Fruit fly (Drosophila melanogaster): ENCODE data around the gene ND-15.

ND-15 gene

dm6 chr2L:120492-121455 is 6.2 kb downstream of the ND-15 start (continued):
- TF ChIP-seq lab (GFP tag; optimal IDR thresholded peaks at IDR 0.05), result peak; percentile 7
- no peak for TF ChIP-seq ind (GFP tag; optimal IDR thresholded peaks at IDR 0.05)
- no peak for TF ChIP-seq CG3847 (GFP tag; IDR thresholded peaks at IDR 0.05)
- TF ChIP-seq sug (tag; optimal IDR thresholded peaks at IDR 0.05), result peak; percentile 61
- TF ChIP-seq inv (GFP tag; IDR thresholded peaks at IDR 0.05; ENCODE audit: partially characterized antibody), result no peak
- peak; percentile 46 for TF ChIP-seq Rfx (GFP tag; IDR thresholded peaks at IDR 0.05)
- no peak for TF ChIP-seq CG12769 (tag; optimal IDR thresholded peaks at IDR 0.05)
- peak; percentile 11 for TF ChIP-seq CG2678 (tag; optimal IDR thresholded peaks at IDR 0.05)
- TF ChIP-seq CG31224 (GFP tag; IDR thresholded peaks at IDR 0.05), result no peak
- TF ChIP-seq rib (GFP tag; IDR thresholded peaks at IDR 0.05), result no peak
- peak in 1 of 2 experiments; percentile 52 for TF ChIP-seq Hr78 (GFP tag; optimal IDR thresholded peaks at IDR 0.05)
- TF ChIP-seq fu2 (GFP tag; optimal IDR thresholded peaks at IDR 0.05), result no peak
- peak in 1 of 2 experiments; percentile 7 for TF ChIP-seq Pdp1 (GFP tag; optimal IDR thresholded peaks at IDR 0.05)
- peak; percentile 44 for TF ChIP-seq CG2120 (GFP tag; optimal IDR thresholded peaks at IDR 0.05)
- TF ChIP-seq Fer2 (tag; optimal IDR thresholded peaks at IDR 0.05), result no peak
- TF ChIP-seq eve (GFP tag; optimal IDR thresholded peaks at IDR 0.05), result peak in 1 of 2 experiments; percentile 66
- TF ChIP-seq chinmo (GFP tag; IDR thresholded peaks at IDR 0.05; ENCODE audit: partially characterized antibody), result 0 out of 4 replicates have a peak, but pooled peaks have one; percentile 51
- TF ChIP-seq CG14050 (GFP tag; IDR thresholded peaks at IDR 0.05), result no peak
- TF ChIP-seq CG12659 (GFP tag; optimal IDR thresholded peaks at IDR 0.05), result no peak
- TF ChIP-seq Side (GFP tag; optimal IDR thresholded peaks at IDR 0.05), result no peak
- peak; percentile 14 for TF ChIP-seq CG17359 (tag; optimal IDR thresholded peaks at IDR 0.05)
- TF ChIP-seq CG33213 (GFP tag; optimal IDR thresholded peaks at IDR 0.05), result no peak
- TF ChIP-seq Eip74EF (GFP tag; optimal IDR thresholded peaks at IDR 0.05), result peak in 1 of 2 experiments; percentile 51
- peak; percentile 31; the same call in 1 of the 3 replicates for TF ChIP-seq CG17361 (GFP tag; IDR thresholded peaks at IDR 0.05)
- 0 out of 3 replicates have a peak, but pooled peaks have one; percentile 11 for TF ChIP-seq CG11456 (GFP tag; IDR thresholded peaks at IDR 0.05)
- peak; percentile 18; the same call in 1 of the 2 replicates for TF ChIP-seq slbo (GFP tag; IDR thresholded peaks at IDR 0.05)
- no peak for TF ChIP-seq Awh (GFP tag; IDR thresholded peaks at IDR 0.05)
- TF ChIP-seq vvl (GFP tag; IDR thresholded peaks at IDR 0.05), result peak; percentile 41; the same call in 1 of the 2 replicates
- peak; percentile 3 for TF ChIP-seq CG1603 (tag; optimal IDR thresholded peaks at IDR 0.05)
- peak; percentile 23 for TF ChIP-seq exex (tag; optimal IDR thresholded peaks at IDR 0.05)
- peak; percentile 12 for TF ChIP-seq CG10209 (GFP tag; optimal IDR thresholded peaks at IDR 0.05)

- no peak for TF ChIP-seq trem (tag; optimal IDR thresholded peaks at IDR 0.05)
- TF ChIP-seq CG15601 (tag; optimal IDR thresholded peaks at IDR 0.05), result peak; percentile 22
- peak; percentile 18 for TF ChIP-seq pros (GFP tag; optimal IDR thresholded peaks at IDR 0.05)
- no peak for TF ChIP-seq tio (GFP tag; optimal IDR thresholded peaks at IDR 0.05)
- no peak for TF ChIP-seq CG42726 (GFP tag; IDR thresholded peaks at IDR 0.05; ENCODE audit: partially characterized antibody)
- no peak for TF ChIP-seq insv (GFP tag; optimal IDR thresholded peaks at IDR 0.05)
- TF ChIP-seq ftz-f1 (GFP tag; optimal IDR thresholded peaks at IDR 0.05), result no peak
- no peak for TF ChIP-seq CG4617 (GFP tag; optimal IDR thresholded peaks at IDR 0.05; ENCODE audit: borderline replicate concordance)
- no peak for TF ChIP-seq Gug (GFP tag; IDR thresholded peaks at IDR 0.05)
- TF ChIP-seq CG2199 (GFP tag; IDR thresholded peaks at IDR 0.05), result peak; percentile 77
- no peak; the same call in 1 of the 2 replicates for TF ChIP-seq Xrp1 (GFP tag; IDR thresholded peaks at IDR 0.05)
- no peak for TF ChIP-seq CG18764 (GFP tag; optimal IDR thresholded peaks at IDR 0.05)
- peak; percentile 38 for TF ChIP-seq HLHmδ (GFP tag; optimal IDR thresholded peaks at IDR 0.05)
- TF ChIP-seq hth (optimal IDR thresholded peaks at IDR 0.05), result no peak
- no peak for TF ChIP-seq sima (GFP tag; optimal IDR thresholded peaks at IDR 0.05)
- TF ChIP-seq fd3F (GFP tag; optimal IDR thresholded peaks at IDR 0.05), result no peak
- no peak for TF ChIP-seq kay (GFP tag; optimal IDR thresholded peaks at IDR 0.05)
- TF ChIP-seq ase (GFP tag; IDR thresholded peaks at IDR 0.05), result 0 out of 3 replicates have a peak, but pooled peaks have one; percentile 21
Measured at dm6 chr2L:121456-121831, 6.9 kb downstream of the ND-15 start, which contains the start of gene CG4822. CG4822 (minus strand) TSS chr2L:121754.
